Fruit fly (Drosophila melanogaster) S2 (cell line): ENCODE results near the gene CG6766.

Experiments
- CG8478 ChIP-seq: fragments of >200 bp; optimal IDR thresholded peaks from 2 replicates; lab custom pipeline; 2018
- CTCF ChIP-seq, 2 experiments: fragments of >200 bp; optimal IDR thresholded peaks; 2 replicates each; lab custom pipeline; 2018

DNA sequence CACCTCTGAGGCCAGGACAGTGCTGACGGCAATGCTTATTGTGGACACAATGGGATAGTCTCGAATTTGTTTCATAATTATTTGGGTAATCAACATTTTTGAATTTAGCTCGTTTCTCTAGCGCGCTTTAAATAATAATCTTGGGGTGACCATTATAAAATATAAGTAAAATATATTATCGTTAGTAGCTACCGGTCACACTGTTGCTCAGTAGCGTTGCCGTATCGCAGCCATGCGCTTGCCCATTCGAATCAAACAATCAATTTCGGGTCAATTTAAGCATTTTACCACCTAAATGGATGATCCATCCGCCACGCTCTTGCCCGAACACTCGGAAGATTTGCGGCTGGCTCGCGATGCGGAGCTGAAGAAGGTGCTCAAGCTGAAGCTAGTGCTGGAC is 50.8 kb downstream of the CG6766 start, which contains the start of the genes zuc and dgt2:
- TF ChIP-seq CG8478 (lab: Kevin White, UChicago) (no peak), CTCF (optimal IDR thresholded peaks at IDR 0.05; lab: Kevin White, UChicago) (no peak)
